Fruit fly (Drosophila melanogaster): ENCODE data around the gene CG6293.

Gene CG6293

DNA sequence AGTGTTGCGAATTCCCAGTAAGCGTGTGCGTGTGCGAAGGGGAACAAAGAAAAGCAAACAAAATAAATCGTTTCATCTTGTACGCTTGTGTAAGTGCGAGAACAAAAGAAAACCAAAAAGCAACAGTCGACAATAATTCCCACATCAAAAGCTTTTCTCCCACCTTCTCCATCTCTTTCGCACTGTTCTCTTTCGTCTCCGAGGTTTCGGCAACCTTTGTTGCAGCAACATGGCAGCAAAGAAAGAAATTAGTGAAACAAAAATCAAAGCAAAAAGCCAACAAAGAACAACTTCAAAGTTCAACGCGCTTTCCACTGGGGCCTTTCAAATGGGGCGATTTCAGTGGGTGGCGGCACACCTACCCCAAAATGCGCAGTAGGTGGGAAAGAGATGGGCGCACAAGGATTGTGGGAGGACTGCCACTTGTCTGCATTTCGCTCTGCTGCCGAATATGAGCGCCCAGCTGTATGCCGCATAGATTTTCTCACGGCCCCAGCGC lies 40.6 kb upstream of the CG6293 start (continued):
- TF ChIP-seq CG9139 (GFP tag; optimal IDR thresholded peaks at IDR 0.05) (peak; percentile 98), fd85E (GFP tag; optimal IDR thresholded peaks at IDR 0.05) (peak; percentile 77), Hr4 (GFP tag; optimal IDR thresholded peaks at IDR 0.05) (peak; percentile 83), CG32006 (GFP tag; optimal IDR thresholded peaks at IDR 0.05) (peak; percentile 94), CG34406 (GFP tag; optimal IDR thresholded peaks at IDR 0.05) (peak; percentile 81), CG6792 (GFP tag; optimal IDR thresholded peaks at IDR 0.05) (peak; percentile 77), CG6854 (GFP tag; optimal IDR thresholded peaks at IDR 0.05) (peak; percentile 98), Lpt (GFP tag; optimal IDR thresholded peaks at IDR 0.05) (peak; percentile 95), CG3032 (tag; optimal IDR thresholded peaks at IDR 0.05) (peak; percentile 99), CG6163 (GFP tag; IDR thresholded peaks at IDR 0.05) (no peak), CG10669 (GFP tag; optimal IDR thresholded peaks at IDR 0.05) (peak; percentile 98), Sox14 (GFP tag; optimal IDR thresholded peaks at IDR 0.05) (peak; percentile 97), Eip78C (GFP tag) (peak; percentile 87), fkh (GFP tag; optimal IDR thresholded peaks at IDR 0.05) (peak; percentile 72), CG16779 (tag; optimal IDR thresholded peaks at IDR 0.05) (peak; percentile 98), OdsH (GFP tag; optimal IDR thresholded peaks at IDR 0.05) (peak; percentile 86), CG11902 (GFP tag; optimal IDR thresholded peaks at IDR 0.05) (no peak), Hr39 (GFP tag; optimal IDR thresholded peaks at IDR 0.05) (no peak), CG1621 (tag; optimal IDR thresholded peaks at IDR 0.05) (peak; percentile 99), Met (GFP tag; optimal IDR thresholded peaks at IDR 0.05) (peak; percentile 34), ss (GFP tag; optimal IDR thresholded peaks at IDR 0.05) (peak; percentile 99)

DNA sequence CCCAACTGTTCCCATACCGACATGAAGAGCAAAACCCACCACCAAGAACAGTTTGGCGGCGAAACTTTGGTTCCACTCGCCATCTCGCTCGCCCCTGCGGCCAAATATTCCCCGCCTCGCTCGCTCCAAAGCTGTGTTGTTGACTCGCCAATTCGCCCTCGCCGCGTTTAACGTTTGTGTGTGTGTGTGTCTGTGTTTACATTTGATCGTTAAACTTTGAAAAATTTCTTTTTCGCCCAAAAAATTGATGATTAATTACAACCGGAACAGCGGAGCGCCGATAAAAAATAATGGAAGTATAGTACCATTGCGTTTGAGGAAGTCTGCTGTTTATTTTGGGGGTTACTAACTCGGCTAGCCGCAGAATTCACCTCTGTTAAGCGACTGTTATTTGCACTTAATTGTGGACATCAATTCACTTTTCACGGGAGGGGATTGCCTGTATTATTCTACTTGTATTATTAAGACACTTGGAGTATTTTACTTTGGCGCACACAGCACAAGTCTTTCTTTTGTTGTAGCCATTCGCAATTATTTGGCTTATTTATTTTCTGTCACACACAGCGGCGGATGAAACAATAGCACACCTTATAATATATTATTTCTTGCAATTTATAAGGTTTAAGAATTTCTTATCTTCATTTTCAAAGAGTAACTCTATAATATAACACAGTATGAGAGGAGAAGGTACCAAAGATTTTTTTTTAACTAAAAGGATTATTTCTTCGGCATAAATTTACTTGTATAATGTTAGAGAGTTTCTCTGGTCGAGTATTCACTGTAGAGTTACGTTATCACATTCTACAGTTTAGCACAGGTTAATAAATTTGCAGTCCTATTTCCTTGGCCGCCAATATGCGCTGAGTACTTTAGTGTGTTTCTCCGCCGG lies 39.6 kb upstream of the CG6293 start:
- TF ChIP-seq CG3919 (GFP tag; optimal IDR thresholded peaks at IDR 0.05) (peak; percentile 81), CG4318 (GFP tag; optimal IDR thresholded peaks at IDR 0.05) (peak; percentile 74), CG6276 (GFP tag; optimal IDR thresholded peaks at IDR 0.05) (peak; percentile 79), Sox102F (GFP tag; optimal IDR thresholded peaks at IDR 0.05) (peak; percentile 78), CG6854 (GFP tag; optimal IDR thresholded peaks at IDR 0.05) (no peak), CG10631 (GFP tag; optimal IDR thresholded peaks at IDR 0.05) (peak; percentile 81), CG6792 (GFP tag; optimal IDR thresholded peaks at IDR 0.05) (peak; percentile 70), CG8119 (GFP tag; IDR thresholded peaks at IDR 0.05) (no peak), esn (GFP tag; optimal IDR thresholded peaks at IDR 0.05) (peak; percentile 91), topi (GFP tag; optimal IDR thresholded peaks at IDR 0.05) (peak; percentile 87), ss (GFP tag; optimal IDR thresholded peaks at IDR 0.05) (no peak), CG6163 (GFP tag; IDR thresholded peaks at IDR 0.05) (no peak), CG8319 (GFP tag; optimal IDR thresholded peaks at IDR 0.05) (peak; percentile 61), CG11294 (GFP tag; IDR thresholded peaks at IDR 0.05) (no peak), CG34406 (GFP tag; optimal IDR thresholded peaks at IDR 0.05) (peak; percentile 79), Blimp-1 (GFP tag; optimal IDR thresholded peaks at IDR 0.05) (peak; percentile 97), CG16779 (tag; optimal IDR thresholded peaks at IDR 0.05) (no peak), Gug (GFP tag; IDR thresholded peaks at IDR 0.05) (no peak), eg (GFP tag; IDR thresholded peaks at IDR 0.05) (no peak), CG8632 (GFP tag; optimal IDR thresholded peaks at IDR 0.05) (peak; percentile 74), CG15336 (GFP tag; IDR thresholded peaks at IDR 0.05) (no peak), acj6 (GFP tag; optimal IDR thresholded peaks at IDR 0.05) (peak; percentile 84), CG1621 (tag; optimal IDR thresholded peaks at IDR 0.05) (peak; percentile 23), dsx (GFP tag; optimal IDR thresholded peaks at IDR 0.05; ENCODE audit: poor library complexity, severe bottlenecking) (peak; percentile 43), salr (GFP tag; optimal IDR thresholded peaks at IDR 0.05) (peak; percentile 43 to 76), spab (GFP tag; optimal IDR thresholded peaks at IDR 0.05) (peak; percentile 50), Ets21C (GFP tag; optimal IDR thresholded peaks at IDR 0.05) (peak; percentile 72), Sox14 (GFP tag; optimal IDR thresholded peaks at IDR 0.05) (peak; percentile 81), Met (GFP tag; optimal IDR thresholded peaks at IDR 0.05) (peak; percentile 88), svp (GFP tag) (peak; percentile 90), fd59A (GFP tag; optimal IDR thresholded peaks at IDR 0.05) (peak; percentile 62), CG9139 (GFP tag; optimal IDR thresholded peaks at IDR 0.05) (no peak), fkh (GFP tag; optimal IDR thresholded peaks at IDR 0.05) (peak; percentile 100), Smox (GFP tag; optimal IDR thresholded peaks at IDR 0.05) (peak; percentile 84), CG3032 (tag; optimal IDR thresholded peaks at IDR 0.05) (peak; percentile 72), OdsH (GFP tag; optimal IDR thresholded peaks at IDR 0.05) (peak; percentile 86), CG10669 (GFP tag; optimal IDR thresholded peaks at IDR 0.05) (peak; percentile 53), Hr39 (GFP tag; optimal IDR thresholded peaks at IDR 0.05) (peak; percentile 89), CG11902 (GFP tag; optimal IDR thresholded peaks at IDR 0.05) (peak; percentile 72), Eip78C (GFP tag) (peak; percentile 96)
